Fruit fly (Drosophila melanogaster) whole organism, embryonic: ENCODE measurements around the gene Cpr76Bb.

Experiments used
- CG11085 ChIP-seq: fragments of 200-800 bp; sonication (Bioruptor generic); IDR thresholded peaks from 2 replicates; pipeline ENCODE4 v1.3.6; 2022; ENCODE audit warnings: missing biosample characterization, missing genetic modification characterization
- CG11723 ChIP-seq: fragments of 200-800 bp; sonication (Bioruptor generic); optimal IDR thresholded peaks from 2 replicates; lab custom pipeline; 2017; ENCODE audit warnings: missing biosample characterization, mild to moderate bottlenecking, missing genetic modification characterization
- CG14667 ChIP-seq: fragments of 200-800 bp; sonication (Bioruptor generic); IDR thresholded peaks from 2 replicates; pipeline ENCODE4 v1.3.6; 2022; ENCODE audit warnings: missing biosample characterization, missing genetic modification characterization
- CG15479 ChIP-seq: fragments of 200-800 bp; sonication (Bioruptor generic); optimal IDR thresholded peaks from 3 replicates; lab custom pipeline; 2019; ENCODE audit warnings: missing biosample characterization, mild to moderate bottlenecking, missing genetic modification characterization, moderate library complexity
- CG2678 ChIP-seq: fragments of 200-800 bp; sonication (Bioruptor generic); optimal IDR thresholded peaks from 3 replicates; lab custom pipeline; 2019; ENCODE audit warnings: missing biosample characterization, mild to moderate bottlenecking, missing genetic modification characterization, moderate library complexity
- CG2889 ChIP-seq: fragments of 200-800 bp; sonication (Bioruptor generic); IDR thresholded peaks from 3 replicates; pipeline ENCODE4 v1.3.6; 2022; ENCODE audit warnings: missing biosample characterization, missing genetic modification characterization
- CG3163 ChIP-seq: fragments of 200-800 bp; sonication (Bioruptor generic); optimal IDR thresholded peaks from 3 replicates; lab custom pipeline; 2016; ENCODE audit warnings: missing biosample characterization, missing genetic modification characterization
- CG3838 ChIP-seq: fragments of 200-800 bp; sonication (Bioruptor generic); optimal IDR thresholded peaks from 3 replicates; lab custom pipeline; 2016; ENCODE audit warnings: missing biosample characterization, missing genetic modification characterization
- CG4282 ChIP-seq: fragments of 200-800 bp; sonication (Bioruptor generic); optimal IDR thresholded peaks from 2 replicates; lab custom pipeline; 2016; ENCODE audit warnings: missing biosample characterization, missing genetic modification characterization
- CG4617 ChIP-seq: fragments of 200-800 bp; sonication (Bioruptor generic); optimal IDR thresholded peaks from 3 replicates; lab custom pipeline; 2016; ENCODE audit warnings: missing biosample characterization, missing genetic modification characterization, borderline replicate concordance
- CG4854 ChIP-seq: fragments of 200-800 bp; sonication (Bioruptor generic); optimal IDR thresholded peaks from 2 replicates; lab custom pipeline; 2016; ENCODE audit warnings: missing biosample characterization, missing genetic modification characterization, inconsistent platforms
- CG6654 ChIP-seq: fragments of 200-800 bp; sonication (Bioruptor generic); optimal IDR thresholded peaks from 2 replicates; lab custom pipeline; 2017; ENCODE audit warnings: missing biosample characterization, mild to moderate bottlenecking, missing genetic modification characterization
- CG7271 ChIP-seq: fragments of 200-800 bp; sonication (Bioruptor generic); optimal IDR thresholded peaks from 2 replicates; lab custom pipeline; 2018; ENCODE audit warnings: missing biosample characterization, mild to moderate bottlenecking, missing genetic modification characterization, moderate library complexity
- CG8359 ChIP-seq: fragments of 200-800 bp; sonication (Bioruptor generic); optimal IDR thresholded peaks from 2 replicates; lab custom pipeline; 2017; ENCODE audit warnings: missing biosample characterization, mild to moderate bottlenecking, missing genetic modification characterization, borderline replicate concordance
- CTCF ChIP-seq: fragments of 200-800 bp; sonication (Bioruptor generic); optimal IDR thresholded peaks from 2 replicates; lab custom pipeline; 2017; ENCODE audit warnings: missing biosample characterization, mild to moderate bottlenecking, missing genetic modification characterization, moderate library complexity
- Dref ChIP-seq: fragments of 200-800 bp; sonication (Bioruptor generic); IDR thresholded peaks from 2 replicates; pipeline ENCODE4 v1.3.6; 2022; ENCODE audit warnings: missing biosample characterization, missing genetic modification characterization
- Drgx ChIP-seq: fragments of 200-800 bp; sonication (Bioruptor generic); IDR thresholded peaks from 2 replicates; pipeline ENCODE4 v1.3.6; 2022; ENCODE audit warnings: missing biosample characterization, missing genetic modification characterization
- Ets65A ChIP-seq: fragments of 200-800 bp; sonication (Bioruptor generic); peaks from one replicate; lab custom pipeline; 2016; ENCODE audit warnings: missing biosample characterization, missing genetic modification characterization
- Hmr ChIP-seq: fragments of 200-800 bp; sonication (Bioruptor generic); optimal IDR thresholded peaks from 3 replicates; lab custom pipeline; 2017; ENCODE audit warnings: mild to moderate bottlenecking, missing biosample characterization, missing genetic modification reagents, missing genetic modification characterization
- Hr39 ChIP-seq: fragments of >200 bp; optimal IDR thresholded peaks from 2 replicates; lab custom pipeline; 2017
- Meics ChIP-seq: fragments of 200-800 bp; sonication (Bioruptor generic); optimal IDR thresholded peaks from 2 replicates; lab custom pipeline; 2017; ENCODE audit warnings: missing biosample characterization, mild to moderate bottlenecking, missing genetic modification characterization
- NfI ChIP-seq: fragments of 200-800 bp; sonication (Bioruptor generic); optimal IDR thresholded peaks from 3 replicates; lab custom pipeline; 2018; ENCODE audit warnings: missing biosample characterization, mild to moderate bottlenecking, missing genetic modification characterization, moderate library complexity
- Oaz ChIP-seq: fragments of 200-800 bp; sonication (Bioruptor generic); IDR thresholded peaks from 2 replicates; pipeline ENCODE4 v1.3.6; 2022; ENCODE audit warnings: missing biosample characterization, missing genetic modification characterization
- cwo ChIP-seq: fragments of 200-800 bp; sonication (Bioruptor generic); optimal IDR thresholded peaks from 3 replicates; lab custom pipeline; 2017; ENCODE audit warnings: missing biosample characterization, missing genetic modification characterization, mild to moderate bottlenecking, moderate library complexity, missing genetic modification reagents
- ind ChIP-seq: fragments of 200-800 bp; sonication (Bioruptor generic); optimal IDR thresholded peaks from 3 replicates; lab custom pipeline; 2016; ENCODE audit warnings: missing biosample characterization, missing genetic modification characterization
- oc ChIP-seq: fragments of 200-800 bp; sonication (Bioruptor generic); optimal IDR thresholded peaks from 2 replicates; lab custom pipeline; 2018; ENCODE audit warnings: missing biosample characterization, mild to moderate bottlenecking, missing genetic modification characterization, moderate library complexity
- pb ChIP-seq: fragments of 200-800 bp; sonication (Bioruptor generic); optimal IDR thresholded peaks from 3 replicates; lab custom pipeline; 2016; ENCODE audit warnings: missing biosample characterization, missing genetic modification characterization
- ranshi ChIP-seq: fragments of 200-800 bp; sonication (Bioruptor generic); IDR thresholded peaks from 2 replicates; pipeline ENCODE4 v1.3.6; 2022; ENCODE audit warnings: missing biosample characterization, missing genetic modification characterization
- run ChIP-seq: fragments of 200-800 bp; sonication (Bioruptor generic); optimal IDR thresholded peaks from 3 replicates; lab custom pipeline; 2018; ENCODE audit warnings: missing biosample characterization, mild to moderate bottlenecking, missing genetic modification characterization
- schlank ChIP-seq: fragments of 200-800 bp; sonication (Bioruptor generic); optimal IDR thresholded peaks from 2 replicates; lab custom pipeline; 2018; ENCODE audit warnings: missing biosample characterization, mild to moderate bottlenecking, missing genetic modification characterization
- tna ChIP-seq: fragments of 200-800 bp; sonication (Bioruptor generic); IDR thresholded peaks from 2 replicates; pipeline ENCODE4 v1.3.6; 2022; ENCODE audit warnings: missing biosample characterization, missing genetic modification characterization; ENCODE audit not compliant: partially characterized antibody

The Cpr76Bb gene

DNA sequence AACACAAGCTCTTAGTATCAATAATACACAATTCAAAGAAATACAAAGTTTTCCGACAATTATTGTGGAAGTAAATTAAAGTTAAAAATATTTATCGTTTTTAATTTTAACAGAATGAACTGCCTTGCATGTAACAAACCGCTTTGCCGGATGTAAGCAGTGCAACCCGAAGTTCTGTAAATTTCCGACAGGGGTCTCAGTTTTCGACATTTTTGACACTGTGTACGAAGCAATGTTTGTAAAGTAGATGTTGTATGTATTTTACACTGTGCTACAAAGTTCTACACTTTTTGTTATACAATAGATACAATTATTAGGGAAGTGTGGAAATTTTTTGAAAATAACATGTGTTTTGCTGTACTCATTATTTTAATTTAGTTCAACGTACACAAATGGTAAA lies 2.9 kb upstream of the Cpr76Bb start (continued):
- TF ChIP-seq Oaz, result peak; percentile 89
- TF ChIP-seq, all 482 proteins: peak for 403

DNA sequence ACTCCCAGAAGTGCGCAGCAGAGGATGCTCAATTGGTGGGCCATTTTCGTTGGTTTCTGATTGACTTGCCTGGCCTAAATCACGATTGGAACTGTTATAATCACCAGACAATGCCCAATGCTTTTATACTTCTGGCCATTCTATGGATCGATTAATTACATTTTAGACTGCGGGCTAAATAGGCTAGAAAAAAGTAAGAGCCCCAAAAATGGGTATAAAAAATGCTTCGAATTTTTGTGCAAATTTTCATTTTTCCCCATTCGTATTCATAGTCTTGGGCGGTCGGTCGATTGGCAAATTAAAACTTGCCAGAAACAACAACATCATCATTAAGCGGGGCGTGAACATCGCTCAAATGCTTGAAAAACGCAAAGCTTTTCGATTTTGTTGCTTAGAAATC lies 1.2 kb upstream of the Cpr76Bb start, which contains the start of gene Cpr76Ba:
Gene Cpr76Ba (minus strand): TSS at position 101 of the 400 bp plus-strand sequence.
- no peak for TF ChIP-seq Hr39 (lab: Kevin White, UChicago)
- no peak for TF ChIP-seq CG2678 (tag; lab: Kevin White, UChicago)
- TF ChIP-seq CG4617 (GFP tag; lab: Kevin White, UChicago), result no peak
- TF ChIP-seq CG3838 (GFP tag; lab: Kevin White, UChicago), result no peak
- no peak for TF ChIP-seq CG4282 (GFP tag; lab: Kevin White, UChicago)
- no peak for TF ChIP-seq CG2889
- TF ChIP-seq Dref (GFP tag; lab: Robert Waterston, UW), result no peak
- no peak for TF ChIP-seq cwo (GFP tag; lab: Kevin White, UChicago)
- TF ChIP-seq run (tag; lab: Kevin White, UChicago), result no peak
- TF ChIP-seq pb (GFP tag; lab: Kevin White, UChicago), result no peak
- no peak for TF ChIP-seq CG14667
- TF ChIP-seq Meics (GFP tag; lab: Kevin White, UChicago), result no peak
- TF ChIP-seq, all 482 proteins: peak for 0

DNA sequence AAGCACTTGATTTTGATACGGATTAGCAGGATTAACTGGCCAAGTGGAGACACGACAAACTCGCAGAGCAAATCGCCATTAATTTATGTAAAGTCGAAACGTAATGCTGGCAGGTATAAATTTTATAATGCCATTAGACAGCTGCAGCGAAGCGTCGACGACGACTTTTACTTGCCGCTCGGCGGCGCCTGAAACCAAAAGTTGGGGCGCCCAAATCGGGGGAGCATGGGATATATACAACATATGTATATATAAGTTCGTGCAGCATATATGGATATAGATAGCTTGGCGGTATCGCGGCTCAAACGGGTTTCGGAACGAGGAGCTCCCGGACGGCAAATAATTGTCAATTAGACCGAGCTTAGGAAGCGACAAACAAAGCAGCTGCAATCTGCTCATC lies 1.2 kb downstream of the Cpr76Bb start, which contains the start of gene Cpr76Bc:
Gene Cpr76Bc (plus strand): TSS at position 301 of the 400 bp plus-strand sequence.
- no peak for TF ChIP-seq CG11085 (GFP tag; lab: Robert Waterston, UW)
- TF ChIP-seq Drgx (GFP tag; lab: Robert Waterston, UW), result 0 out of 2 replicates have a peak, but pooled peaks have one; percentile 37
- TF ChIP-seq CG3163 (GFP tag; lab: Kevin White, UChicago), result no peak
- TF ChIP-seq oc (tag; lab: Kevin White, UChicago), result peak; percentile 12
- no peak for TF ChIP-seq CG15479 (GFP tag; lab: Kevin White, UChicago)
- peak; percentile 26 for TF ChIP-seq Ets65A
- TF ChIP-seq, all 482 proteins: peak for 3

DNA sequence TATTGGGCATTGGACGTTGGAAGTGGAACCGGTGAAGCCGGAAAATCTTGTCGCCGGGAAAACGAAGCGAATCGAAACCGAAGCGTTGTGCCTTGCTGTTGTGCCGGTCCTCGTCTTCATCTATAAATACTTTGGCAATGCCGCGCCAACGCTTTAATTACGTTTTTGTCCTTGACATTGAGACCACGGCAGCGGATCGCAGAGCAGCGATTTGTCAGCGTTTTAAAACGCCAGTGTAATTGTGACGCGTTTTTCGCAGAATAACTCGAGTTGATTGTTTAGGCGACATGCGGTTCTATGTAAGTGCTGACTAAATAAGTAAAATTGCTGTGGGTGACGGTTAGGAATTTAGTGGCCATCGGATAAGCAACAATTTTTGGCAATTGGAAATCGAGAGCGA lies 1.6 kb downstream of the Cpr76Bb start:
- TF ChIP-seq NfI (no peak), CG8359 (GFP tag; lab: Kevin White, UChicago) (peak; percentile 93)

DNA sequence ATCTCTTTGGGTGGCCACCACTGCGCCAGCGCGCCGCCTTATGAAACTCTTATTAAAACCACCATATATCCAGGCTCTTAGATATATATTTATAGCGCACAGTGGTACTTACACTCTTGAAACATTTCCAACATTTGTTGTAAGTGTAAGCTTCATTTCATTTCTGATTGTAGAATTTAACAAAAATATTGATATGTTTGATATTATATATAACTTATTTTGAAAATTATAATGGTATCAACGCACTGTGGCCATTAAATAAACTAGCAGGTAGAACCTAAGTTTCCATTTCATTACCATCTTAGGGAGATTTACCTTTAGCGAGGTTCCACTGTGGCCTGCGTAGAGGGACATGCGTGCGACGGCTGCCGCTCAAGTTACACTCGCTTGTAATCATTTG lies 5.2 kb downstream of the Cpr76Bb start:
- TF ChIP-seq Hmr (no peak), ranshi (GFP tag; lab: Robert Waterston, UW) (no peak), CG11723 (GFP tag; lab: Kevin White, UChicago) (no peak), schlank (tag; lab: Kevin White, UChicago) (no peak), tna (GFP tag; lab: Robert Waterston, UW) (no peak), CTCF (GFP tag; lab: Kevin White, UChicago) (no peak), CG7271 (tag; lab: Kevin White, UChicago) (no peak)

DNA sequence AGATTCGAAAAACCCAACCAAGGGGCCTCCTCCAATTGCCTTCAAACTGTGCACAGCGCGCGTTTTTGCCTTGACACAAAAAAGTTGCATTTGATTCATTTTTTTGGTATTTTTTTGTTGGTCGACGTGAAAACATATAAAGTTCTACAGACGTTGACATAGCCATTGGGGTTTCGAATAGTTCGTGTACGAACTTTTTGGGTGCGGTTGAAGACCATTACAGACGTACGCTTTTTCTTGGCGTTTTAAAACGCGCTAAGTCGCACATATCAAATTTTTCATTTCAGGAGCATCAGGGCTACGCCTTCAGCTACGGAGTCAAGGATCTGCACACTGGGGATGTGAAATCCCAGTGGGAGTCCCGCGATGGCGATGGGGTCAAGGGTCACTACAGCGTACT lies 6.3 kb downstream of the Cpr76Bb start:
- peak; percentile 54 for TF ChIP-seq CG6654 (GFP tag; lab: Kevin White, UChicago)
- TF ChIP-seq ind (GFP tag; lab: Kevin White, UChicago), result no peak
- peak; percentile 96 for TF ChIP-seq CG8359 (GFP tag; lab: Kevin White, UChicago)
- TF ChIP-seq CG4854 (GFP tag; lab: Kevin White, UChicago), result no peak
